Fruit fly (Drosophila melanogaster) whole organism, embryonic: Measurements from ENCODE around the gene CG2540.
A peak's percentile ranks its signal among the peaks of the same experiment; 100 is the strongest.

ENCODE experiments used
- Abd-B ChIP-seq: fragments of 200-800 bp; sonication (Bioruptor generic); optimal IDR thresholded peaks from 2 replicates; lab custom pipeline; 2018; ENCODE audit warnings: missing biosample characterization, mild to moderate bottlenecking, missing genetic modification characterization, moderate library complexity
- Atf-2 ChIP-seq: fragments of 200-800 bp; sonication (Bioruptor generic); optimal IDR thresholded peaks from 2 replicates; lab custom pipeline; 2016; ENCODE audit warnings: missing biosample characterization, missing genetic modification characterization
- Bteb2 ChIP-seq: fragments of 200-800 bp; sonication (Bioruptor generic); optimal IDR thresholded peaks from 2 replicates; lab custom pipeline; 2016; ENCODE audit warnings: missing biosample characterization, missing genetic modification characterization
- CG10431 ChIP-seq: fragments of 200-800 bp; sonication (Bioruptor generic); optimal IDR thresholded peaks from 3 replicates; lab custom pipeline; 2018; ENCODE audit warnings: missing biosample characterization, mild to moderate bottlenecking, missing genetic modification characterization
- CG11247 ChIP-seq: fragments of 200-800 bp; sonication (Bioruptor generic); IDR thresholded peaks from 2 replicates; pipeline ENCODE4 v1.3.6; 2022; ENCODE audit warnings: missing biosample characterization, missing genetic modification characterization
- CG12071 ChIP-seq: fragments of 200-800 bp; sonication (Bioruptor generic); optimal IDR thresholded peaks from 3 replicates; lab custom pipeline; 2018; ENCODE audit warnings: missing biosample characterization, mild to moderate bottlenecking, missing genetic modification characterization
- CG15514 ChIP-seq: fragments of 200-800 bp; sonication (Bioruptor generic); optimal IDR thresholded peaks from 3 replicates; lab custom pipeline; 2017; ENCODE audit warnings: missing biosample characterization, missing genetic modification characterization, mild to moderate bottlenecking, moderate library complexity, missing genetic modification reagents
- CG16779 ChIP-seq: fragments of 200-800 bp; sonication (Bioruptor generic); IDR thresholded peaks from 2 replicates; pipeline ENCODE4 v1.3.6; 2022; ENCODE audit warnings: missing biosample characterization, missing genetic modification characterization
- CG18764 ChIP-seq: fragments of 200-800 bp; sonication (Bioruptor generic); optimal IDR thresholded peaks from 3 replicates; lab custom pipeline; 2016; ENCODE audit warnings: missing biosample characterization, missing genetic modification characterization
- CG33557 ChIP-seq: fragments of 200-800 bp; sonication (Bioruptor generic); optimal IDR thresholded peaks from 2 replicates; lab custom pipeline; 2019; ENCODE audit warnings: missing biosample characterization, mild to moderate bottlenecking, missing genetic modification characterization, moderate library complexity
- CG3407 ChIP-seq: fragments of 200-800 bp; sonication (Bioruptor generic); optimal IDR thresholded peaks from 2 replicates; lab custom pipeline; 2018; ENCODE audit warnings: missing biosample characterization, mild to moderate bottlenecking, missing genetic modification characterization
- CG42726 ChIP-seq: fragments of 200-800 bp; sonication (Bioruptor generic); IDR thresholded peaks from 2 replicates; pipeline ENCODE4 v1.3.6; 2022; ENCODE audit warnings: missing biosample characterization, missing genetic modification characterization; ENCODE audit not compliant: partially characterized antibody
- CG5953 ChIP-seq: fragments of 200-800 bp; sonication (Bioruptor generic); IDR thresholded peaks from 2 replicates; pipeline ENCODE4 v1.3.6; 2022; ENCODE audit warnings: missing biosample characterization, missing genetic modification characterization
- CG8359 ChIP-seq: fragments of 200-800 bp; sonication (Bioruptor generic); optimal IDR thresholded peaks from 2 replicates; lab custom pipeline; 2017; ENCODE audit warnings: missing biosample characterization, mild to moderate bottlenecking, missing genetic modification characterization, borderline replicate concordance
- CkIIα-i1 ChIP-seq: fragments of 200-800 bp; sonication (Bioruptor generic); IDR thresholded peaks from 2 replicates; pipeline ENCODE4 v1.3.6; 2022; ENCODE audit warnings: missing biosample characterization, missing genetic modification characterization
- D19A ChIP-seq: fragments of 200-800 bp; optimal IDR thresholded peaks from 3 replicates; lab custom pipeline; 2019; ENCODE audit warnings: missing biosample characterization, mild to moderate bottlenecking, missing genetic modification characterization, moderate library complexity
- Dad ChIP-seq: fragments of 200-800 bp; sonication (Bioruptor generic); optimal IDR thresholded peaks from 3 replicates; lab custom pipeline; 2016; ENCODE audit warnings: missing biosample characterization, missing genetic modification characterization
- Dll ChIP-seq: fragments of 200-800 bp; sonication (Bioruptor generic); IDR thresholded peaks from 4 replicates; pipeline ENCODE4 v1.3.6; 2022; ENCODE audit warnings: missing biosample characterization, missing genetic modification characterization; ENCODE audit not compliant: partially characterized antibody
- Doc3 ChIP-seq: fragments of 200-800 bp; sonication (Bioruptor generic); IDR thresholded peaks from 3 replicates; pipeline ENCODE4 v1.3.6; 2022; ENCODE audit warnings: missing biosample characterization, missing genetic modification characterization; ENCODE audit not compliant: partially characterized antibody
- E2f1 ChIP-seq: fragments of 200-800 bp; sonication (Bioruptor generic); IDR thresholded peaks from 2 replicates; pipeline ENCODE4 v1.3.6; 2022; ENCODE audit warnings: missing biosample characterization, missing genetic modification characterization
- Gsc ChIP-seq: fragments of 200-800 bp; sonication (Bioruptor generic); IDR thresholded peaks from 2 replicates; pipeline ENCODE4 v1.3.6; 2022; ENCODE audit warnings: missing biosample characterization, missing genetic modification characterization
- H2.0 ChIP-seq: fragments of 200-800 bp; sonication (Bioruptor generic); IDR thresholded peaks from 2 replicates; pipeline ENCODE4 v1.3.6; 2022; ENCODE audit warnings: missing biosample characterization, missing genetic modification characterization
- HLH54F ChIP-seq: fragments of 200-800 bp; sonication (Bioruptor generic); optimal IDR thresholded peaks from 3 replicates; lab custom pipeline; 2016; ENCODE audit warnings: missing biosample characterization, missing genetic modification characterization
- Hr39 ChIP-seq: fragments of >200 bp; optimal IDR thresholded peaks from 2 replicates; lab custom pipeline; 2017
- Lpt ChIP-seq: fragments of >200 bp; optimal IDR thresholded peaks from 2 replicates; lab custom pipeline; 2018; ENCODE audit warnings: missing biosample characterization, missing genetic modification characterization
- Med ChIP-seq: fragments of 200-800 bp; sonication (Bioruptor generic); peaks from one replicate; lab custom pipeline; 2016; ENCODE audit warnings: missing biosample characterization, missing genetic modification characterization, mild to moderate bottlenecking, inconsistent platforms, moderate library complexity
- Ptx1 ChIP-seq: fragments of 200-800 bp; sonication (Bioruptor generic); IDR thresholded peaks from 2 replicates; pipeline ENCODE4 v1.3.6; 2022; ENCODE audit warnings: missing biosample characterization, missing genetic modification characterization
- Trl ChIP-seq, 3 experiments: fragments of >200 bp in 2 of 3; fragments of 200-800 bp in 1 of 3; sonication (Bioruptor generic) in 1 of 3; optimal IDR thresholded peaks; 2 replicates in 1 of 3; 3 replicates in 2 of 3; lab custom pipeline; 2016 to 2017; ENCODE audit warnings: missing biosample characterization in 1 of 3, missing genetic modification characterization in 1 of 3
- ac ChIP-seq: fragments of 200-800 bp; sonication (Bioruptor generic); optimal IDR thresholded peaks from 3 replicates; lab custom pipeline; 2017; ENCODE audit warnings: missing biosample characterization, mild to moderate bottlenecking, missing genetic modification characterization
- ash1 ChIP-seq: fragments of 200-800 bp; sonication (Bioruptor generic); optimal IDR thresholded peaks from 2 replicates; lab custom pipeline; 2018; ENCODE audit warnings: missing biosample characterization, mild to moderate bottlenecking, missing genetic modification characterization
- cwo ChIP-seq: fragments of 200-800 bp; sonication (Bioruptor generic); optimal IDR thresholded peaks from 3 replicates; lab custom pipeline; 2017; ENCODE audit warnings: missing biosample characterization, missing genetic modification characterization, mild to moderate bottlenecking, moderate library complexity, missing genetic modification reagents
- dysf ChIP-seq: fragments of 200-800 bp; sonication (Bioruptor generic); IDR thresholded peaks from 3 replicates; pipeline ENCODE4 v1.3.6; 2022; ENCODE audit warnings: missing biosample characterization, missing genetic modification characterization
- en ChIP-seq: fragments of 200-800 bp; sonication (Bioruptor generic); optimal IDR thresholded peaks from 2 replicates; lab custom pipeline; 2016; ENCODE audit warnings: missing biosample characterization, missing genetic modification characterization
- eyg ChIP-seq: fragments of 200-800 bp; sonication (Bioruptor generic); optimal IDR thresholded peaks from 3 replicates; lab custom pipeline; 2016; ENCODE audit warnings: missing biosample characterization, missing genetic modification characterization
- fru ChIP-seq: fragments of >200 bp; optimal IDR thresholded peaks from 2 replicates; lab custom pipeline; 2017
- gcm ChIP-seq: fragments of 200-800 bp; sonication (Bioruptor generic); optimal IDR thresholded peaks from 2 replicates; lab custom pipeline; 2019; ENCODE audit warnings: missing biosample characterization, mild to moderate bottlenecking, missing genetic modification characterization, moderate library complexity
- h ChIP-seq: fragments of >200 bp; optimal IDR thresholded peaks from 2 replicates; lab custom pipeline; 2017
- hbn ChIP-seq: fragments of 200-800 bp; sonication (Bioruptor generic); IDR thresholded peaks from 2 replicates; pipeline ENCODE4 v1.3.6; 2022; ENCODE audit warnings: missing biosample characterization, missing genetic modification characterization; ENCODE audit not compliant: partially characterized antibody
- lbe ChIP-seq: fragments of 200-800 bp; sonication (Bioruptor generic); optimal IDR thresholded peaks from 2 replicates; lab custom pipeline; 2016; ENCODE audit warnings: missing biosample characterization, mild to moderate bottlenecking, missing genetic modification characterization
- maf-S ChIP-seq: fragments of 200-800 bp; sonication (Bioruptor generic); optimal IDR thresholded peaks from 2 replicates; lab custom pipeline; 2016; ENCODE audit warnings: missing biosample characterization, missing genetic modification characterization
- mam ChIP-seq: fragments of 200-800 bp; sonication (Bioruptor generic); optimal IDR thresholded peaks from 3 replicates; lab custom pipeline; 2016; ENCODE audit warnings: missing biosample characterization, missing genetic modification characterization
- p53 ChIP-seq: fragments of 200-800 bp; sonication (Bioruptor generic); optimal IDR thresholded peaks from 2 replicates; lab custom pipeline; 2016; ENCODE audit warnings: missing biosample characterization, missing genetic modification characterization
- run ChIP-seq: fragments of 200-800 bp; sonication (Bioruptor generic); optimal IDR thresholded peaks from 3 replicates; lab custom pipeline; 2018; ENCODE audit warnings: missing biosample characterization, mild to moderate bottlenecking, missing genetic modification characterization
- sc ChIP-seq, 3 experiments: fragments of >200 bp in 2 of 3; fragments of 200-800 bp in 1 of 3; sonication (Bioruptor generic) in 1 of 3; optimal IDR thresholded peaks; 2 replicates in 2 of 3; 3 replicates in 1 of 3; lab custom pipeline; 2017; ENCODE audit warnings: mild to moderate bottlenecking in 1 of 3, missing biosample characterization in 1 of 3, missing genetic modification characterization in 1 of 3, missing genetic modification reagents in 1 of 3
- schlank ChIP-seq: fragments of 200-800 bp; sonication (Bioruptor generic); optimal IDR thresholded peaks from 2 replicates; lab custom pipeline; 2018; ENCODE audit warnings: missing biosample characterization, mild to moderate bottlenecking, missing genetic modification characterization
- sima ChIP-seq: fragments of 200-800 bp; sonication (Bioruptor generic); optimal IDR thresholded peaks from 2 replicates; lab custom pipeline; 2016; ENCODE audit warnings: missing biosample characterization, missing genetic modification characterization
- stc ChIP-seq: fragments of 200-800 bp; sonication (Bioruptor generic); IDR thresholded peaks from 2 replicates; pipeline ENCODE4 v1.3.6; 2022; ENCODE audit warnings: missing biosample characterization, missing genetic modification characterization
- toy ChIP-seq: fragments of 200-800 bp; sonication (Bioruptor generic); IDR thresholded peaks from 2 replicates; pipeline ENCODE4 v1.3.6; 2022; ENCODE audit warnings: missing biosample characterization, missing genetic modification characterization
- vfl ChIP-seq: fragments of 200-800 bp; sonication (Bioruptor generic); optimal IDR thresholded peaks from 2 replicates; lab custom pipeline; 2016; ENCODE audit warnings: missing biosample characterization, missing genetic modification characterization
- zen2 ChIP-seq: fragments of 200-800 bp; sonication (Bioruptor generic); IDR thresholded peaks from 3 replicates; pipeline ENCODE4 v1.3.6; 2022; ENCODE audit warnings: missing biosample characterization, missing genetic modification characterization; ENCODE audit not compliant: partially characterized antibody

The CG2540 gene

DNA sequence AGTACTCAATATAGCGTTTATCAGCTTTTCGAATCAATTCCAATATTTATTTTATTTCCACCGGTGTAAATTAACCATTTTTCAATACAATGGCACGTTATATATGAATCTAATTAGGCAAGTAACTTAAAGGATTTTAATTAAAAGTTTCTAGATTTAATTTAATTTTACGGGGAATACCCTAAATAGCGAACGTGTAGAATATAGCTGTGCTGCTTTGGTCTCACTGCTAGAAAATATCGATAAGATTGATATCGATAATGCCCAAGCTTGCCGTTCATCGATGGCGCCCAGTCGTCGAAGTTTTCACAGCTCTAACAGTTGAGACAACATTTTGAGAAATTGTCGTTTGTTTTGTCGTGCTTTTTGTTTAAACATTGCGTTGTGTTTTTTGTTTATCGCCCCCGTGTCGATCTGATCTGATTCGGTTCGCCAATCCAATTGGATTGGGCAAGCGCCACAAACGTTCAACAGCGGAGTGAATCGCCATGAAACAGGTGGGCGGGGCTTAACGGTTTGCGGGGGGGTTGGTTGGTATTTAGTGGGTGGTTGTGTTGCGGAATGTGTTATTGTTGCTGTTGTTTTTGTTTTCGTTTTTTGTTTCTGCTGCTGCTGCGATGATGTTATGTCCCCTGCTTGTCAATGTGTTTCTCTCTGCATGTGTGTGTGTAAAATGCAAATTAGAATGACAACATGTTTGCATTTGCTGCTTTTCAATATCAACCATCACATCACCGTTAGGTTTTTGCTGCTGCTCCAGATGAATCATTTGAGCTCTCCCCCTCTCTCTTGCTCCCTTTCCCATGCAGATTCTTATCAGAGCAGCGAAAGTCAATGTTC, 1.9 kb downstream of the CG2540 start, which contains the start of gene Tomosyn (continued):
- TF ChIP-seq Med (GFP tag; lab: Kevin White, UChicago) (peak; percentile 80), stc (no peak), run (tag; lab: Kevin White, UChicago) (no peak), fru (lab: Kevin White, UChicago) (no peak), Trl (optimal IDR thresholded peaks at IDR 0.05; lab: Kevin White, UChicago) (no peak), Trl (GFP tag; optimal IDR thresholded peaks at IDR 0.05; lab: Kevin White, UChicago) (peak; percentile 23), CG42726 (GFP tag; lab: Robert Waterston, UW) (no peak), Bteb2 (GFP tag; lab: Kevin White, UChicago) (peak; percentile 2), maf-S (GFP tag; lab: Kevin White, UChicago) (peak; percentile 22), CG12071 (GFP tag; lab: Kevin White, UChicago) (no peak), h (lab: Kevin White, UChicago) (no peak), Abd-B (GFP tag; lab: Kevin White, UChicago) (peak; percentile 52), Ptx1 (GFP tag; lab: Robert Waterston, UW) (peak; percentile 23; the same call in 1 of the 2 replicates), p53 (no peak), gcm (GFP tag; lab: Kevin White, UChicago) (peak; percentile 25), eyg (GFP tag; lab: Kevin White, UChicago) (no peak), CG8359 (no peak), toy (no peak), Lpt (GFP tag; lab: Kevin White, UChicago) (no peak), en (GFP tag; lab: Kevin White, UChicago) (no peak), Atf-2 (no peak), vfl (GFP tag; lab: Kevin White, UChicago) (no peak), lbe (no peak), CG15514 (GFP tag; lab: Kevin White, UChicago) (peak; percentile 36), Hr39 (lab: Kevin White, UChicago) (no peak), Dad (GFP tag; lab: Kevin White, UChicago) (no peak), dysf (no peak), mam (peak; percentile 32), sima (GFP tag; lab: Kevin White, UChicago) (no peak), CG3407 (GFP tag; lab: Kevin White, UChicago) (no peak), sc (optimal IDR thresholded peaks at IDR 0.05; lab: Kevin White, UChicago) (no peak), sc (GFP tag; optimal IDR thresholded peaks at IDR 0.05; lab: Kevin White, UChicago) (no peak), ac (GFP tag; lab: Kevin White, UChicago) (no peak), CG5953 (GFP tag; lab: Robert Waterston, UW) (no peak), Gsc (no peak), D19A (tag; lab: Kevin White, UChicago) (peak; percentile 24), zen2 (GFP tag; lab: Robert Waterston, UW) (peak; percentile 29; the same call in 1 of the 3 replicates), schlank (no peak), Dll (GFP tag; lab: Robert Waterston, UW) (peak; percentile 75), ash1 (no peak), CG10431 (GFP tag; lab: Kevin White, UChicago) (no peak), HLH54F (GFP tag; lab: Kevin White, UChicago) (no peak), CkIIα-i1 (GFP tag; lab: Robert Waterston, UW) (no peak), E2f1 (no peak), CG16779 (no peak), H2.0 (GFP tag; lab: Robert Waterston, UW) (peak; percentile 12; the same call in 1 of the 2 replicates), Doc3 (GFP tag; lab: Robert Waterston, UW) (peak; percentile 62), CG11247 (GFP tag; lab: Robert Waterston, UW) (no peak), CG33557 (peak; percentile 13), CG18764 (peak; percentile 4), cwo (no peak), hbn (GFP tag; lab: Robert Waterston, UW) (peak; percentile 72)
